Worm (Caenorhabditis elegans) whole organism, L4/young adult: ENCODE results near the gene F21C10.19.
A peak's percentile ranks its signal among the peaks of the same experiment; 100 is the strongest.

Experiments
- W03F9.2 ChIP-seq: fragments of 150-350 bp; optimal IDR thresholded peaks from 2 replicates; lab custom pipeline; 2014; ENCODE audit warnings: missing biosample characterization, missing genetic modification characterization
- dao-5 ChIP-seq: sonication (generic microtip); optimal IDR thresholded peaks from 2 replicates; lab custom pipeline; 2016; ENCODE audit warnings: missing genotype, missing genetic modification characterization, moderate library complexity, missing compliant biosample characterization
- him-1 ChIP-seq: sonication (generic microtip); optimal IDR thresholded peaks from 2 replicates; lab custom pipeline; 2016; ENCODE audit warnings: missing genotype, missing genetic modification reagents, missing genetic modification characterization, missing compliant biosample characterization

The F21C10.19 gene

DNA sequence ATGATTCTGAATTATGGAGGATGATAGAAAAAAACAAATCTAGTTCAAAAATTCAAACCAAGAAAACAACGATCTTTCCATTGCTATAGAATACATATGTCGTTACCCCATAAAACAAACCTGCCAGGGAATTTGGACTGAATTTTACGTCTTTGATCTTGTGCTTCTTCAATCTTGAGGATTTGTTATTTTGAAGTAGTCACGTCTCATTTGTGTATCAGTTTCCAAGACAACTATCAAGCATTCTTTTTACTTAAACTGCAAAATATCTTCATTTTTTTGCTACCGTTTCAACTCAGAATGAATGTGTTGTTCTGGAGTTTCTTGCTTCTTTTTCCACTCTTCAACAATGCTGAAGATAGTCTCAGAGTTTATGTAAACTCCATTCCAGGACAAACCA lies at the start of gene F21C10.19:
F21C10.19 (plus strand) TSS at position 301 of the 400 bp plus-strand sequence.
- no peak for TF ChIP-seq dao-5 (tag; lab: Kevin White, UChicago)
- no peak for TF ChIP-seq him-1 (tag; lab: Kevin White, UChicago)
- TF ChIP-seq W03F9.2 = no peak

- no peak for TF ChIP-seq W03F9.2
- no peak for TF ChIP-seq dao-5 (tag; lab: Kevin White, UChicago)
- TF ChIP-seq him-1 (tag; lab: Kevin White, UChicago) = no peak
Observed at ce11 chrV:9081410-9081809, 49.5 kb upstream of the F21C10.19 start.

DNA sequence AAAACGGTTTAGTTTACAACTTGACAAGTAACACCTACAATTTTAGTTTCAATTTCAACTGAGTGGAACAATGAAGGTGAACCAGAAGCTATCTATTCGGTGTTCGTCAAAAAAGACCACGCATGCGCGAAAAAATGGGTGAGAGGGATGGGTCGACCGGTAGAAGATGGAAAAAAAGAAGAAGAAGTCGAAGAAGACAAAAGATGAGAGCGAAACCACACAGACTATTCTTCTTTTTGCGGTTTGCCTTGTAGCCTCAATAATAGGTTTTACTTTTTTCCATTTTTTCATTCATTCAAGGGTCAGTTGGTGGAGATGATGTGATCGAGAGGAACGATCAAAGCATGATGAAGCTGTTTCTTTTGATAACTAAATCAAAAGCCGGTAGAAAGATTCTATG lies 48.5 kb upstream of the F21C10.19 start:
- TF ChIP-seq dao-5 (tag; lab: Kevin White, UChicago) (no peak), him-1 (tag; lab: Kevin White, UChicago) (no peak), W03F9.2 (no peak)

- TF ChIP-seq dao-5 (tag; lab: Kevin White, UChicago) (no peak), him-1 (tag; lab: Kevin White, UChicago) (no peak), W03F9.2 (no peak)
Observed at ce11 chrV:9084252-9084651, 46.6 kb upstream of the F21C10.19 start.

- TF ChIP-seq him-1 (tag; lab: Kevin White, UChicago) (no peak), dao-5 (tag; lab: Kevin White, UChicago) (no peak), W03F9.2 (no peak)
Observed at ce11 chrV:9085845-9086244, 45.0 kb upstream of the F21C10.19 start.

- TF ChIP-seq him-1 (tag; lab: Kevin White, UChicago) (no peak), dao-5 (tag; lab: Kevin White, UChicago) (no peak), W03F9.2 (no peak)
Observed at ce11 chrV:9088758-9089157, 42.1 kb upstream of the F21C10.19 start.

- TF ChIP-seq dao-5 (tag; lab: Kevin White, UChicago) (no peak), him-1 (tag; lab: Kevin White, UChicago) (no peak), W03F9.2 (no peak)
Observed at ce11 chrV:9092209-9092608, 38.7 kb upstream of the F21C10.19 start, which contains the start of gene T27E4.1. Gene T27E4.1, plus strand, starts transcription at chrV:9092345.

ce11 chrV:9094060-9094628 lies 36.7 kb upstream of the F21C10.19 start:
- TF ChIP-seq W03F9.2 = no peak
- no peak for TF ChIP-seq him-1 (tag; lab: Kevin White, UChicago)
- TF ChIP-seq dao-5 (tag; lab: Kevin White, UChicago) = no peak

DNA sequence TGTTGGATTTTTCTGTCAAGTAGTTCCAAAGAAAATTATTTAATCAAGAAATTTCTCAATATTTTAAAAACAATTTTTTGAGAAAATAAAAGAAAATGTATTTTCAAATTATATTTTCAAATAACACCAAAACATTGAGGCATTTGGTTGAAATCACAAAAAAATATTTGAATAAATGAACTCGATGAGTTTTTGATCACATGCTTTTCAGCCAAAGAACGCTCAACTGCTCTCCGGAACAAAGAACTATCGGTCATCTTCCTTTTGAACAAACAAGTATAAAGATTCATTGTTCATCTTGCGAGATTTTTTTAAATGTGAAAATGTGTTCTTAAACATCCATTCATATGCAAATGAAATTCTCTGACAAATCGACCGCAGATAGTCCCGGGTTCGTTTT lies 35.9 kb upstream of the F21C10.19 start:
- TF ChIP-seq dao-5 (tag; lab: Kevin White, UChicago) (no peak), him-1 (tag; lab: Kevin White, UChicago) (no peak), W03F9.2 (no peak)

- TF ChIP-seq W03F9.2 = peak; percentile 32
- no peak for TF ChIP-seq him-1 (tag; lab: Kevin White, UChicago)
- TF ChIP-seq dao-5 (tag; lab: Kevin White, UChicago) = no peak
Observed at ce11 chrV:9095613-9096317, 35.1 kb upstream of the F21C10.19 start, which contains the start of gene F21C10.10. Gene F21C10.10, plus strand, starts transcription at chrV:9096267.

ce11 chrV:9096674-9097073 lies 34.2 kb upstream of the F21C10.19 start:
- no peak for TF ChIP-seq W03F9.2
- TF ChIP-seq dao-5 (tag; lab: Kevin White, UChicago) = no peak
- TF ChIP-seq him-1 (tag; lab: Kevin White, UChicago) = no peak

DNA sequence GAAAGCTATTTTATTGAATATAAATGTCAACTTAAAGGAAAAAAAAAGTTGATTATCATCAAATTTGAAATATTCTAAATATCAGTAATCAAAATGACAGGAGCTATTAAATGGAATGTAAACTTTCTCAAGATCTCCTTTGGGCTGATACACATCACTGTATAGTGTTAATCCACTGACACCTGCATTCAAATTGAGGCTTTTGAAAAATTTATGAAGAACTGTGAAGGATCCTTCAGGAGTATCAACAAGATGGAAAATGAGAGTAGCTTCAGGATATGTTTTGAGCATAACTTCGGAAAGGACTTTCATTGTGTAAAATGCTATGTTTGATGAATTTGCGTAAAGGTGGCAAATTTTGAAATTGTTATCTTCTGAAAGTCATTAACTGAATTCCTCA lies 33.7 kb upstream of the F21C10.19 start:
- no peak for TF ChIP-seq dao-5 (tag; lab: Kevin White, UChicago)

- TF ChIP-seq him-1 (tag; lab: Kevin White, UChicago) (no peak), dao-5 (tag; lab: Kevin White, UChicago) (no peak), W03F9.2 (no peak)
Observed at ce11 chrV:9098280-9098973, 32.4 kb upstream of the F21C10.19 start, which contains the start of gene F21C10.9. Gene F21C10.9, minus strand, starts transcription at chrV:9098696.

DNA sequence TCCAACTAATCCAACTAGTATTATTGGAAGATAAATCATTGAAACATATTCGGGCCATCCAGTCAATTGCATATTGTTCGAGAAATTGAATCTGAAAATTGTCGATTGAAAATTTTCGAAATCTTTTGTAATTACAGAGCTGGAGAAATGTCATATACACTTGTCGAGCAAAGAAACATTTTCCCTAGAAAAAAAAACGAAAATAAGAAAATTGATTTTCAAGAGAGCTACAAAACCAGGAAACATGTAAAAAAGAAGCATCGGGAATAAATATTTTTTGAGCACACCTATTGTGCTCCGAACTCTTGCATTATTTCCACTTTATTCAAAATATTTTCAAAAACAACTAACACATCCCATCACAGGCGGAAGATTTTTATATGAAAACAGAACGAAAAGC lies 29.8 kb upstream of the F21C10.19 start, which contains the start of gene frpr-6:
frpr-6 (minus strand) TSS at position 101 of the 400 bp plus-strand sequence.
- TF ChIP-seq W03F9.2 (no peak), him-1 (tag; lab: Kevin White, UChicago) (no peak), dao-5 (tag; lab: Kevin White, UChicago) (no peak)
